Worm (Caenorhabditis elegans) whole organism, L2 larva: Measurements from ENCODE around the gene F23B2.7.

Experiments
- C34F6.9 ChIP-seq: fragments of 150-350 bp; optimal IDR thresholded peaks from 2 replicates; lab custom pipeline; 2014; ENCODE audit warnings: missing biosample characterization, missing genetic modification characterization
- F13H6.1 ChIP-seq: sonication (generic microtip); optimal IDR thresholded peaks from 2 replicates; lab custom pipeline; 2016; ENCODE audit warnings: missing genetic modification characterization, missing compliant biosample characterization
- R02D3.7 ChIP-seq: fragments of 150-350 bp; optimal IDR thresholded peaks from 2 replicates; lab custom pipeline; 2014; ENCODE audit warnings: missing biosample characterization, missing genetic modification characterization
- Y55F3AM.14 ChIP-seq: fragments of 200-800 bp; sonication (Bioruptor generic); optimal IDR thresholded peaks from 2 replicates; lab custom pipeline; 2018; ENCODE audit warnings: mild to moderate bottlenecking, missing genetic modification characterization, missing compliant biosample characterization
- ZK546.5 ChIP-seq: sonication (generic microtip); optimal IDR thresholded peaks from 2 replicates; lab custom pipeline; 2017; ENCODE audit warnings: missing biosample characterization, missing genetic modification characterization
- alr-1 ChIP-seq: fragments of 150-350 bp; optimal IDR thresholded peaks from 2 replicates; lab custom pipeline; 2014; ENCODE audit warnings: missing biosample characterization, missing genetic modification characterization
- aly-2 ChIP-seq: fragments of 150-350 bp; optimal IDR thresholded peaks from 2 replicates; lab custom pipeline; 2014; ENCODE audit warnings: missing biosample characterization, missing genetic modification characterization
- ama-1 ChIP-seq: fragments of 150-350 bp; optimal IDR thresholded peaks from 2 replicates; lab custom pipeline; 2018; ENCODE audit warnings: inconsistent platforms
- blmp-1 ChIP-seq: sonication (generic microtip); optimal IDR thresholded peaks from 2 replicates; lab custom pipeline; 2017; ENCODE audit warnings: missing genetic modification characterization, mild to moderate bottlenecking, missing compliant biosample characterization, antibody characterized with exemption, moderate library complexity; ENCODE audit not compliant: insufficient read depth
- ceh-82 ChIP-seq: fragments of 150-350 bp; optimal IDR thresholded peaks from 2 replicates; lab custom pipeline; 2014; ENCODE audit warnings: missing biosample characterization, missing genetic modification characterization
- crh-2 ChIP-seq: sonication (generic microtip); optimal IDR thresholded peaks from 2 replicates; lab custom pipeline; 2017; ENCODE audit warnings: missing biosample characterization, missing genetic modification characterization
- dmd-4 ChIP-seq: sonication (generic microtip); optimal IDR thresholded peaks from 2 replicates; lab custom pipeline; 2017; ENCODE audit warnings: missing biosample characterization, missing genetic modification characterization
- egl-27 ChIP-seq: sonication (generic microtip); optimal IDR thresholded peaks from 3 replicates; lab custom pipeline; 2017; ENCODE audit warnings: missing biosample characterization, missing genetic modification reagents, missing genetic modification characterization
- elt-1 ChIP-seq: fragments of 150-350 bp; optimal IDR thresholded peaks from 2 replicates; lab custom pipeline; 2014; ENCODE audit warnings: missing biosample characterization, missing genetic modification characterization
- elt-3 ChIP-seq: sonication (generic microtip); optimal IDR thresholded peaks from 2 replicates; lab custom pipeline; 2017; ENCODE audit warnings: missing biosample characterization, missing genetic modification characterization
- fos-1 ChIP-seq: fragments of 150-350 bp; optimal IDR thresholded peaks from 2 replicates; lab custom pipeline; 2014; ENCODE audit warnings: missing biosample characterization, missing genetic modification characterization
- gmeb-1 ChIP-seq: fragments of 150-350 bp; optimal IDR thresholded peaks from 2 replicates; lab custom pipeline; 2014; ENCODE audit warnings: missing biosample characterization, missing genetic modification characterization
- lin-13 ChIP-seq: fragments of 150-350 bp; optimal IDR thresholded peaks from 2 replicates; lab custom pipeline; 2014; ENCODE audit warnings: missing biosample characterization, missing genetic modification reagents, missing genetic modification characterization
- lin-39 ChIP-seq: fragments of 150-350 bp; optimal IDR thresholded peaks from 2 replicates; lab custom pipeline; 2014; ENCODE audit warnings: missing biosample characterization, missing genetic modification reagents, missing genetic modification characterization
- lsy-2 ChIP-seq, 2 experiments: fragments of 150-350 bp in 1 of 2; sonication (generic microtip) in 1 of 2; optimal IDR thresholded peaks; 2 replicates each; lab custom pipeline; 2014 to 2017; ENCODE audit warnings: missing biosample characterization in 2 of 2, missing genetic modification characterization in 2 of 2
- mab-5 ChIP-seq: fragments of 150-350 bp; optimal IDR thresholded peaks from 2 replicates; lab custom pipeline; 2014; ENCODE audit warnings: missing biosample characterization, missing genetic modification characterization
- mbf-1 ChIP-seq: sonication (generic microtip); optimal IDR thresholded peaks from 2 replicates; lab custom pipeline; 2017; ENCODE audit warnings: missing biosample characterization, missing genetic modification characterization
- mdl-1 ChIP-seq, 2 experiments: fragments of 150-350 bp in 1 of 2; sonication (generic microtip) in 1 of 2; optimal IDR thresholded peaks; 2 replicates each; lab custom pipeline; 2017; ENCODE audit warnings: missing biosample characterization in 2 of 2, missing genetic modification characterization in 2 of 2
- nhr-10 ChIP-seq: sonication (generic microtip); optimal IDR thresholded peaks from 2 replicates; lab custom pipeline; 2017; ENCODE audit warnings: missing biosample characterization, missing genetic modification characterization
- nhr-11 ChIP-seq: fragments of 150-350 bp; optimal IDR thresholded peaks from 2 replicates; lab custom pipeline; 2014; ENCODE audit warnings: missing biosample characterization, missing genetic modification characterization
- nhr-12 ChIP-seq: fragments of 150-350 bp; optimal IDR thresholded peaks from 2 replicates; lab custom pipeline; 2014; ENCODE audit warnings: missing biosample characterization, missing genetic modification characterization
- nhr-129 ChIP-seq: fragments of 150-350 bp; optimal IDR thresholded peaks from 2 replicates; lab custom pipeline; 2014; ENCODE audit warnings: missing biosample characterization, missing genetic modification characterization
- nhr-21 ChIP-seq: fragments of 150-350 bp; optimal IDR thresholded peaks from 2 replicates; lab custom pipeline; 2014; ENCODE audit warnings: missing biosample characterization, missing genetic modification characterization
- nhr-23 ChIP-seq: fragments of 150-350 bp; optimal IDR thresholded peaks from 2 replicates; lab custom pipeline; 2014; ENCODE audit warnings: missing biosample characterization, missing genetic modification reagents, missing genetic modification characterization
- nhr-25 ChIP-seq: fragments of 150-350 bp; sonication (generic microtip); optimal IDR thresholded peaks from 3 replicates; lab custom pipeline; 2014; ENCODE audit warnings: missing biosample characterization, missing genetic modification characterization
- nhr-6 ChIP-seq: fragments of 150-350 bp; optimal IDR thresholded peaks from 2 replicates; lab custom pipeline; 2014; ENCODE audit warnings: missing biosample characterization, missing genetic modification characterization
- nhr-77 ChIP-seq: fragments of 150-350 bp; optimal IDR thresholded peaks from 2 replicates; lab custom pipeline; 2014; ENCODE audit warnings: missing biosample characterization, missing genetic modification characterization
- sem-4 ChIP-seq: fragments of 150-350 bp; optimal IDR thresholded peaks from 2 replicates; lab custom pipeline; 2014; ENCODE audit warnings: missing biosample characterization, missing genetic modification reagents, missing genetic modification characterization
- skn-1 ChIP-seq: sonication (generic microtip); optimal IDR thresholded peaks from 2 replicates; lab custom pipeline; 2017; ENCODE audit warnings: missing biosample characterization, missing genetic modification characterization
- sma-3 ChIP-seq: sonication (generic microtip); optimal IDR thresholded peaks from 2 replicates; lab custom pipeline; 2016; ENCODE audit warnings: missing genetic modification reagents, missing genetic modification characterization, missing compliant biosample characterization
- sma-9 ChIP-seq, 2 experiments: fragments of 150-350 bp in 1 of 2; sonication (generic microtip) in 1 of 2; optimal IDR thresholded peaks; 2 replicates each; lab custom pipeline; 2014 to 2016; ENCODE audit warnings: missing genetic modification characterization in 2 of 2, mild to moderate bottlenecking in 1 of 2, missing biosample characterization in 1 of 2, missing compliant biosample characterization in 1 of 2, missing genetic modification reagents in 1 of 2, moderate library complexity in 1 of 2
- snpc-4 ChIP-seq: fragments of 150-350 bp; optimal IDR thresholded peaks from 2 replicates; lab custom pipeline; 2014; ENCODE audit warnings: missing biosample characterization, missing genetic modification characterization
- unc-39 ChIP-seq: fragments of 150-350 bp; optimal IDR thresholded peaks from 2 replicates; lab custom pipeline; 2014; ENCODE audit warnings: missing biosample characterization, missing genetic modification characterization
- unc-55 ChIP-seq: fragments of 150-350 bp; sonication (generic microtip); optimal IDR thresholded peaks from 3 replicates; lab custom pipeline; 2014; ENCODE audit warnings: missing biosample characterization, missing genetic modification reagents, missing genetic modification characterization
- unc-62 ChIP-seq: fragments of 150-350 bp; optimal IDR thresholded peaks from 2 replicates; lab custom pipeline; 2014; ENCODE audit warnings: missing biosample characterization, missing genetic modification reagents, missing genetic modification characterization
- zag-1 ChIP-seq: fragments of 150-350 bp; optimal IDR thresholded peaks from 2 replicates; lab custom pipeline; 2014; ENCODE audit warnings: missing biosample characterization, missing genetic modification characterization
- ztf-1 ChIP-seq: fragments of 200-800 bp; sonication (Bioruptor generic); conservative IDR thresholded peaks from 2 replicates; pipeline ENCODE4 v1.3.6; 2022; ENCODE audit warnings: missing genetic modification characterization, missing compliant biosample characterization
- ztf-11 ChIP-seq: sonication (generic microtip); optimal IDR thresholded peaks from 2 replicates; lab custom pipeline; 2017; ENCODE audit warnings: missing biosample characterization, missing genetic modification characterization
- ztf-4 ChIP-seq: fragments of 150-350 bp; optimal IDR thresholded peaks from 2 replicates; lab custom pipeline; 2014; ENCODE audit warnings: missing biosample characterization, missing genetic modification characterization

The F23B2.7 gene

DNA sequence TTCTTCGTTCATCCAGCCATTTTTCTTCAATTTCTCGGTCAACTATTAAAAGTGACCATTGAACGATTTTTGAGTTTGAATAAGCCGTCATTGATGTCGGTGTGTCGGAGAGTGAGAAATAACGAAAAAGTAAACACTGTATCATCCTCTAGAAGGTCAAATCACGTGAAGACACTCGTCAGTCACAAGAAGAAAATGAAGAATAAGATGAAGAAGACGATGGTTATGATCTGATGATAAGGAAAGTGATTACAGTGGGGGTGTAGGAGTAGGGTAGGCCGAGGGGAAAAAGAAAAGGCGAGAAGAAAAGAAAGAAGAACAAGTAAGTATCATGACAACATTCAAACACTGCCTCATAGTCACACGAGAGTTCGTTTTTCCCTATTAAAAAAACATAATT lies 47.9 kb downstream of the F23B2.7 start:
- peak; percentile 47 for TF ChIP-seq Y55F3AM.14
- peak; percentile 82 for TF ChIP-seq nhr-25 (tag; lab: Kevin White, UChicago)
- no peak for TF ChIP-seq nhr-77 (tag; lab: Kevin White, UChicago)
- no peak for TF ChIP-seq zag-1 (tag; lab: Kevin White, UChicago)
- no peak for TF ChIP-seq nhr-12 (tag; lab: Kevin White, UChicago)
- TF ChIP-seq mdl-1 (tag; optimal IDR thresholded peaks at IDR 0.05; lab: Kevin White, UChicago): peak in 1 of 2 experiments; percentile 50
- TF ChIP-seq blmp-1 (tag; lab: Kevin White, UChicago): peak; percentile 48
- TF ChIP-seq lin-13: no peak
- peak; percentile 90 for TF ChIP-seq crh-2 (tag; lab: Kevin White, UChicago)
- no peak for TF ChIP-seq C34F6.9 (tag; lab: Kevin White, UChicago)
- TF ChIP-seq egl-27 (tag; lab: Kevin White, UChicago): peak; percentile 35
- TF ChIP-seq dmd-4 (tag; lab: Kevin White, UChicago): no peak
- TF ChIP-seq unc-62: no peak
- TF ChIP-seq alr-1 (tag; lab: Kevin White, UChicago): no peak
- peak; percentile 94 for TF ChIP-seq sma-3 (GFP tag; lab: Kevin White, UChicago)
- no peak for TF ChIP-seq snpc-4 (tag; lab: Kevin White, UChicago)
- no peak for TF ChIP-seq nhr-11 (tag; lab: Kevin White, UChicago)
- no peak for TF ChIP-seq aly-2 (tag; lab: Kevin White, UChicago)
- TF ChIP-seq ceh-82 (tag; lab: Kevin White, UChicago): no peak
- TF ChIP-seq gmeb-1 (tag; lab: Kevin White, UChicago): peak; percentile 78
- TF ChIP-seq mbf-1 (tag; lab: Kevin White, UChicago): no peak
- TF ChIP-seq elt-3 (tag; lab: Kevin White, UChicago): no peak
- peak; percentile 1 for TF ChIP-seq nhr-10
- peak in 1 of 2 experiments; percentile 59 for TF ChIP-seq lsy-2 (tag; optimal IDR thresholded peaks at IDR 0.05; lab: Kevin White, UChicago)
- peak; percentile 55 for TF ChIP-seq nhr-6 (tag; lab: Kevin White, UChicago)
- no peak for TF ChIP-seq nhr-23
- no peak for TF ChIP-seq unc-39 (tag; lab: Kevin White, UChicago)
- TF ChIP-seq fos-1 (tag; lab: Kevin White, UChicago): peak; percentile 85
- peak; percentile 59 for TF ChIP-seq sma-9 (GFP tag; optimal IDR thresholded peaks at IDR 0.05; lab: Kevin White, UChicago)
- TF ChIP-seq sma-9 (tag; optimal IDR thresholded peaks at IDR 0.05; lab: Kevin White, UChicago): no peak
- TF ChIP-seq nhr-21: peak; percentile 84
- TF ChIP-seq ztf-4 (tag; lab: Kevin White, UChicago): peak; percentile 64
- no peak for TF ChIP-seq unc-55
- TF ChIP-seq ama-1 (lab: Kevin White, UChicago): peak; percentile 50
- no peak for TF ChIP-seq elt-1 (tag; lab: Kevin White, UChicago)
- no peak for TF ChIP-seq sem-4 (tag; lab: Kevin White, UChicago)
- TF ChIP-seq F13H6.1 (tag; lab: Kevin White, UChicago): peak; percentile 54
- peak; percentile 88 for TF ChIP-seq nhr-129 (tag; lab: Kevin White, UChicago)

DNA sequence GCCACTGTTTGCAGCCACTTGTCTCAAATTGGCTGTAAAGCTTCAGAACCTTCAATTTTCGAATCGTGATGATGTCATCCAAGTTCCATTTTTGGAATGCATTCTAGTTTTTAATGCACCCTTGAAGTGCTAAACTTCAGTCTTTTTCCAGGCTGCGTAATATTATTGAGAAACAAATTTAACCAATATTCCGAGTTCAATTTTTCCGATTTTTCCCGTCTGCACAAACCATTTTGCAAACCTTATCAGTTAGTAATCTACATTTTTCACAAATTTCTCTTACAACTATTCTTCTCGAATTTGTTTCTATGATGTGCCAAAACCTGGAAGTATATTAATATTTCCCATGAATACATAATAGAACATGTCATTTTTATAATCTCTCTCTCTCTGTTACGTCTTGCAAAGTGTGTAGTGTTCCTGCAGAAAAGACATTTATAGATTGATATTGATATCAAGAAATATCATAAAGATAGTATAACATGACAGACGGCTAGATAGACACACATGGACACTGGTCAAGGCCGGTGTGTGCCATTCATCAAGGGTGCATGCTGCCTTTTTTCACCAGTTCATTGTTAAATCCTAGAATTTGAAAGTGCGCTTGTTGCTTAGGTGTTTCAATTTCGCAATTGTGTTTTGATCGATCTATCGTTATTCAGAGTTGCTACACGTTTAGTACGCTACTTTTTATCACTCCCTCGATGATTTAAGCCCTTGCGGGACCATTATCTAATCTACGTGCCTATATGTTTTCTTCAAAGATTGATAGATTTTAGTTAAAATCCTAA lies 49.1 kb downstream of the F23B2.7 start:
- TF ChIP-seq nhr-21: no peak
- no peak for TF ChIP-seq ztf-4 (tag; lab: Kevin White, UChicago)
- no peak for TF ChIP-seq R02D3.7 (tag; lab: Kevin White, UChicago)
- TF ChIP-seq mab-5: no peak
- TF ChIP-seq unc-39 (tag; lab: Kevin White, UChicago): no peak
- no peak for TF ChIP-seq ztf-11 (tag; lab: Kevin White, UChicago)
- peak; percentile 24 for TF ChIP-seq fos-1 (tag; lab: Kevin White, UChicago)
- TF ChIP-seq unc-62: no peak
- no peak for TF ChIP-seq nhr-129 (tag; lab: Kevin White, UChicago)

DNA sequence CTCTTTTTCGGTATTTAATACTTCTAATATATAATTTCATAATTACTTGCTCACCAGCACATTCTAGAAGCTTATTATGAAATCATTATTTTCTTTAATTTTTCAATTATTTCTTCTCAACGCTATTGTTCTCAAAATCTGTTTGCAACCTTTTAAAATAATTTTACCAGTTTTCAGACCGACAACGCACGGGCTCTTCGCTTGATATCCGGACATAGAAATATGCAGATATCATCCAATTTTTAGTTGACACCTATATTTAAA lies 49.6 kb downstream of the F23B2.7 start, which contains the start of gene wnk-1:
wnk-1 (plus strand) TSS at position 165 of the 264 bp plus-strand sequence.
- TF ChIP-seq lsy-2 (tag; optimal IDR thresholded peaks at IDR 0.05; lab: Kevin White, UChicago) (no peak), C34F6.9 (tag; lab: Kevin White, UChicago) (no peak), egl-27 (tag; lab: Kevin White, UChicago) (no peak), R02D3.7 (tag; lab: Kevin White, UChicago) (no peak), skn-1 (no peak), ama-1 (lab: Kevin White, UChicago) (no peak), nhr-77 (tag; lab: Kevin White, UChicago) (no peak), nhr-21 (no peak), unc-62 (no peak), ztf-1 (GFP tag; lab: Robert Waterston, UW) (no peak), nhr-6 (tag; lab: Kevin White, UChicago) (no peak), ZK546.5 (no peak), sma-9 (GFP tag; optimal IDR thresholded peaks at IDR 0.05; lab: Kevin White, UChicago) (no peak), sma-9 (tag; optimal IDR thresholded peaks at IDR 0.05; lab: Kevin White, UChicago) (no peak), lin-39 (tag; lab: Kevin White, UChicago) (no peak), unc-39 (tag; lab: Kevin White, UChicago) (no peak)
